Fruit fly (Drosophila melanogaster): ENCODE results near the gene CG7557.

DNA sequence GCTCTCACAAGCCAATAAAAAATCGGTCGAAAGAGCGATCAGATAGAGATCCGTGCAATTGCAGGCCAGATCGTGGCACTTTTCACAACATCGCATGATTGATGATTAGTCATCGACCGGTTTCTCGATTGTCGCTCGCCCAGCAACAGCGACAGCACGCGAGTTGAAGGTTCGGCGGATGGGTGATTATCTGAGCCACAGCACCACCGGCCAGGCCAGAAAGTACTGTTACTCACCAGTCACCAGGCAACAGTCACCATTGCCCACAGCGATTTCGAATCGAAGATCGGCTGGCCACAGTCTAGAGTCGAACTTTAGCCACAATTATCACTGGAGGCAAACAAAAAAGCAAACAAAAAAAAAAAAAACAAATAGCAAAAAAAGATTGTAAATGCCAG, 13.0 kb upstream of the CG7557 start:
- TF ChIP-seq Myc (optimal IDR thresholded peaks at IDR 0.05) (no peak), Sin3A (optimal IDR thresholded peaks at IDR 0.05) (no peak), h (optimal IDR thresholded peaks at IDR 0.05) (no peak), psq (optimal IDR thresholded peaks at IDR 0.05) (no peak), ttk (optimal IDR thresholded peaks at IDR 0.05) (no peak)

All from Kc167 (cell line).